Fruit fly (Drosophila melanogaster): ENCODE results near the gene polybromo.

polybromo gene

DNA sequence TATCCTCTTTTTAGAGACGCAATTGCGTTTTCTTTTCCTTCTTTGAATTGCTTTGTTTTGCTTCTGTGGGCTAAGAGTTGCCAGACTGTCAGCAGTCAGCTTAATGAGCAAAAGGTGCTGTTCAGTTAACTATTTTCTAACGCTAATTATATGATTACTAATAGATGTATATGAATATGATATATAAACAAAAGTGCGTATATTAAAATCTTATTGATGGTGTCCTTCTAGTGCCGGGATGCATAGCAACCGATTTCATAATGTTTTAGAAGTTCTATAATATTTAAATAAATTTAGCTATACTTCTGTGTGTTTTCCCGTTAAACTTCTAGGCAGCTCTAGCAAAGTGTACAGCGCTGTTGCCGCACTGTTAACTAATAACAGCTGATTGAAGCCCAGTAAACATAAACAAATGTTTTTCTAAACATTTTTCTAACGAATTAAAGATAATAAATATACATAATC is 24.9 kb upstream of the polybromo start, which contains the start of the genes Kaz and CG43273 (continued):
- TF ChIP-seq lilli (GFP tag; optimal IDR thresholded peaks at IDR 0.05) (peak; percentile 73), CG10366 (GFP tag; IDR thresholded peaks at IDR 0.05) (peak; percentile 49; the same call in 1 of the 2 replicates), CG12391 (tag; optimal IDR thresholded peaks at IDR 0.05) (peak; percentile 81), Fer2 (tag; optimal IDR thresholded peaks at IDR 0.05) (peak; percentile 39), CG12299 (tag; optimal IDR thresholded peaks at IDR 0.05) (peak; percentile 38), ro (GFP tag; IDR thresholded peaks at IDR 0.05) (no peak), insv (GFP tag; optimal IDR thresholded peaks at IDR 0.05) (peak in 1 of 2 experiments; percentile 14), bsh (GFP tag; optimal IDR thresholded peaks at IDR 0.05) (no peak), Dll (GFP tag; IDR thresholded peaks at IDR 0.05; ENCODE audit: partially characterized antibody) (0 out of 4 replicates have a peak, but pooled peaks have one; percentile 25), Awh (GFP tag; IDR thresholded peaks at IDR 0.05) (no peak), CG6272 (GFP tag; IDR thresholded peaks at IDR 0.05) (peak; percentile 40; the same call in 1 of the 2 replicates), CoRest (tag; optimal IDR thresholded peaks at IDR 0.05) (peak; percentile 79), sim (GFP tag; IDR thresholded peaks at IDR 0.05) (no peak), z (GFP tag; IDR thresholded peaks at IDR 0.05) (no peak), slbo (GFP tag; IDR thresholded peaks at IDR 0.05) (peak; percentile 71), CG30020 (tag; optimal IDR thresholded peaks at IDR 0.05) (peak; percentile 68), sob (GFP tag; IDR thresholded peaks at IDR 0.05) (peak; percentile 59), Rfx (GFP tag; IDR thresholded peaks at IDR 0.05) (peak; percentile 73), CG4282 (GFP tag; optimal IDR thresholded peaks at IDR 0.05) (no peak), Oli (tag; optimal IDR thresholded peaks at IDR 0.05) (peak; percentile 44), sens (GFP tag) (peak; percentile 81), Kr (GFP tag; optimal IDR thresholded peaks at IDR 0.05) (no peak), dati (GFP tag; IDR thresholded peaks at IDR 0.05) (no peak), CG13424 (tag; optimal IDR thresholded peaks at IDR 0.05) (peak; percentile 77), CG32532 (GFP tag; IDR thresholded peaks at IDR 0.05) (peak; percentile 64), Gug (GFP tag; IDR thresholded peaks at IDR 0.05) (no peak; the same call in 3 of the 4 replicates), her (GFP tag; optimal IDR thresholded peaks at IDR 0.05) (no peak), B-H2 (GFP tag; optimal IDR thresholded peaks at IDR 0.05) (no peak), CG8089 (GFP tag; optimal IDR thresholded peaks at IDR 0.05) (no peak), jumu (GFP tag; optimal IDR thresholded peaks at IDR 0.05) (no peak), CG3838 (GFP tag; optimal IDR thresholded peaks at IDR 0.05) (peak; percentile 8), chif (GFP tag; optimal IDR thresholded peaks at IDR 0.05) (peak in 1 of 2 experiments; percentile 11), CG14014 (GFP tag; IDR thresholded peaks at IDR 0.05) (peak; percentile 60; the same call in 1 of the 2 replicates), CG9215 (GFP tag; IDR thresholded peaks at IDR 0.05) (peak; percentile 50), CG11456 (GFP tag; IDR thresholded peaks at IDR 0.05) (no peak), Mad (GFP tag; optimal IDR thresholded peaks at IDR 0.05) (peak; percentile 36), zfh1 (GFP tag; IDR thresholded peaks at IDR 0.05) (peak; percentile 34; the same call in 1 of the 3 replicates), Six4 (GFP tag; optimal IDR thresholded peaks at IDR 0.05) (peak; percentile 40), H2.0 (GFP tag; IDR thresholded peaks at IDR 0.05) (no peak; the same call in 1 of the 2 replicates), Dad (GFP tag; optimal IDR thresholded peaks at IDR 0.05) (no peak), tgo (GFP tag; IDR thresholded peaks at IDR 0.05) (peak; percentile 26; the same call in 1 of the 3 replicates), CG13775 (GFP tag; optimal IDR thresholded peaks at IDR 0.05) (peak; percentile 66), CG10979 (tag; optimal IDR thresholded peaks at IDR 0.05) (peak; percentile 56), Dip2 (GFP tag; IDR thresholded peaks at IDR 0.05) (no peak), ash1 (GFP tag; optimal IDR thresholded peaks at IDR 0.05) (no peak), dmrt11E (tag; optimal IDR thresholded peaks at IDR 0.05) (peak; percentile 40), slou (GFP tag; optimal IDR thresholded peaks at IDR 0.05) (peak; percentile 35), CG2199 (GFP tag; IDR thresholded peaks at IDR 0.05) (no peak), Dp (GFP tag; optimal IDR thresholded peaks at IDR 0.05) (peak; percentile 1), crol (GFP tag; IDR thresholded peaks at IDR 0.05) (no peak), scrt (GFP tag; optimal IDR thresholded peaks at IDR 0.05) (peak; percentile 42), vvl (GFP tag; IDR thresholded peaks at IDR 0.05) (peak; percentile 69)
